Worm (Caenorhabditis elegans): ENCODE results near the gene K11G9.5.
A peak's percentile ranks its signal among the peaks of the same experiment; 100 is the strongest.

K11G9.5 gene

ce11 chrV:6691813-6692351, 3.6 kb upstream of the K11G9.5 start, which contains the start of gene mtl-1 (continued):
- TF ChIP-seq F49E8.2 (tag; optimal IDR thresholded peaks at IDR 0.05; ENCODE audit: borderline replicate concordance), result no peak
- TF ChIP-seq lin-15B (tag; optimal IDR thresholded peaks at IDR 0.05), result no peak
- TF ChIP-seq F44E2.7 (GFP tag; IDR thresholded peaks at IDR 0.05), result no peak
- no peak for TF ChIP-seq sdz-12 (GFP tag; optimal IDR thresholded peaks at IDR 0.05)
- no peak for TF ChIP-seq tra-1 (GFP tag; IDR thresholded peaks at IDR 0.05)
- no peak for TF ChIP-seq lin-29 (GFP tag; IDR thresholded peaks at IDR 0.05)
- no peak for TF ChIP-seq R02D3.7 (tag; optimal IDR thresholded peaks at IDR 0.05)
- TF ChIP-seq nhr-42 (GFP tag; IDR thresholded peaks at IDR 0.05), result no peak
- no peak for TF ChIP-seq lin-38 (GFP tag; IDR thresholded peaks at IDR 0.05)
- TF ChIP-seq zfp-3 (GFP tag; conservative IDR thresholded peaks at IDR 0.05), result no peak
- no peak for TF ChIP-seq hlh-30 (tag; optimal IDR thresholded peaks at IDR 0.05; ENCODE audit: insufficient read depth)
- TF ChIP-seq madf-9 (GFP tag; conservative IDR thresholded peaks at IDR 0.05), result no peak
- no peak for TF ChIP-seq Y75B8A.6 (GFP tag; IDR thresholded peaks at IDR 0.05)
- TF ChIP-seq nhr-77 (tag; optimal IDR thresholded peaks at IDR 0.05), result peak; percentile 41
- no peak for TF ChIP-seq gei-8 (GFP tag; optimal IDR thresholded peaks at IDR 0.05)
- no peak for TF ChIP-seq snpc-1.2 (GFP tag; IDR thresholded peaks at IDR 0.05)
- no peak for TF ChIP-seq saeg-2 (GFP tag; IDR thresholded peaks at IDR 0.05)
- peak; percentile 11 for TF ChIP-seq T20F7.1 (GFP tag; optimal IDR thresholded peaks at IDR 0.05)
- TF ChIP-seq cey-2 (tag; optimal IDR thresholded peaks at IDR 0.05; ENCODE audit: borderline replicate concordance, insufficient read depth), result no peak
- no peak for TF ChIP-seq lim-7 (GFP tag; IDR thresholded peaks at IDR 0.05)
- TF ChIP-seq ctbp-1 (GFP tag; IDR thresholded peaks at IDR 0.05), result no peak
- TF ChIP-seq zfp-2 (tag; optimal IDR thresholded peaks at IDR 0.05), result no peak
- no peak for TF ChIP-seq ceh-44 (GFP tag; IDR thresholded peaks at IDR 0.05)
- TF ChIP-seq mdt-29 (GFP tag; IDR thresholded peaks at IDR 0.05), result no peak
- peak; percentile 43; the same call in 1 of the 2 replicates for TF ChIP-seq dmd-6 (GFP tag; IDR thresholded peaks at IDR 0.05)
- no peak for TF ChIP-seq lin-1 (GFP tag; IDR thresholded peaks at IDR 0.05)
- no peak for TF ChIP-seq F10B5.3 (tag; optimal IDR thresholded peaks at IDR 0.05)
- TF ChIP-seq aha-1 (tag), result peak; percentile 55
- TF ChIP-seq T26A8.4 (GFP tag; IDR thresholded peaks at IDR 0.05), result no peak
- no peak for TF ChIP-seq nhr-11 (tag; optimal IDR thresholded peaks at IDR 0.05)
- TF ChIP-seq ztf-11 (tag; optimal IDR thresholded peaks at IDR 0.05), result no peak
- TF ChIP-seq ceh-82 (tag; optimal IDR thresholded peaks at IDR 0.05), result no peak
- peak; percentile 11 for TF ChIP-seq mxl-3 (GFP tag; optimal IDR thresholded peaks at IDR 0.05)
- no peak for TF ChIP-seq egl-43 (GFP tag; IDR thresholded peaks at IDR 0.05)
- TF ChIP-seq daf-12 (tag; optimal IDR thresholded peaks at IDR 0.05), result no peak
- no peak for TF ChIP-seq dpl-1 (GFP tag; optimal IDR thresholded peaks at IDR 0.05)
- no peak for TF ChIP-seq set-16 (GFP tag; IDR thresholded peaks at IDR 0.05)
- no peak for TF ChIP-seq nhr-41 (GFP tag; IDR thresholded peaks at IDR 0.05)
- TF ChIP-seq F26F4.8 (GFP tag; conservative IDR thresholded peaks at IDR 0.05), result no peak
- TF ChIP-seq ztf-7 (tag; optimal IDR thresholded peaks at IDR 0.05), result peak; percentile 2
- no peak for TF ChIP-seq zip-2 (tag; optimal IDR thresholded peaks at IDR 0.05)
- peak; percentile 11 for TF ChIP-seq nhr-102 (tag; optimal IDR thresholded peaks at IDR 0.05)
- no peak for TF ChIP-seq egl-27 (tag; optimal IDR thresholded peaks at IDR 0.05)

- no peak for TF ChIP-seq ceh-44 (GFP tag; IDR thresholded peaks at IDR 0.05)
- TF ChIP-seq unc-62 (GFP tag; optimal IDR thresholded peaks at IDR 0.05 in 1 of 2), result peak in 1 of 2 experiments; percentile 22
- TF ChIP-seq unc-62 (tag; optimal IDR thresholded peaks at IDR 0.05), result no peak
- TF ChIP-seq nhr-28 (tag; optimal IDR thresholded peaks at IDR 0.05), result peak; percentile 16
- TF ChIP-seq mdl-1 (tag; optimal IDR thresholded peaks at IDR 0.05), result peak in 1 of 2 experiments; percentile 1
- TF ChIP-seq hlh-11 (tag; optimal IDR thresholded peaks at IDR 0.05), result no peak
- TF ChIP-seq nhr-42 (GFP tag; IDR thresholded peaks at IDR 0.05), result no peak
- no peak for TF ChIP-seq saeg-2 (GFP tag; IDR thresholded peaks at IDR 0.05)
Measured at ce11 chrV:6690075-6690474, 1.8 kb upstream of the K11G9.5 start.

Data from whole organism, L4 larva.